Worm (Caenorhabditis elegans): ENCODE data around the gene F19H6.4.

F19H6.4 gene

DNA sequence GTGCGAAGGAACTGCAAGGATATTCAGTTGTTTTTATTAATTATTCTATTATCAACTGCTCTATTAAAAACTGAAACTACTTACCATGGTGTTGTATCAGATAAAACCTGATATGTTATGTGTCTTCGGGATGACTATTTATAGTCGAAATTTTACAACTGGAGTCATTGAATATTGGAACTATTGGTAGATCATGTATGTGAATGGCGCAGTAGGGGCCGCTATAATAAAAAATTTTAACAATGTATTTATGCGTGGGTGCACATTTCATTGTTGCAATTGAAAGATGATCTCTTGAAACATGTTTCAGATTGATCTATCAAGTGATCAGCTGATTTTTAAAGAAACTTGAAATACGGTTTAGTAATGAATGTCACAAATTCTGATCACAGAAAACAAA, 6.5 kb upstream of the F19H6.4 start, which contains the start of gene nspc-14:
Gene nspc-14 (minus strand): TSS at position 101 of the 400 bp plus-strand sequence.
- TF ChIP-seq unc-39 (tag; optimal IDR thresholded peaks at IDR 0.05) = no peak
- no peak for TF ChIP-seq pha-4 (tag; optimal IDR thresholded peaks at IDR 0.05)
- no peak for TF ChIP-seq ceh-39 (tag; optimal IDR thresholded peaks at IDR 0.05)
- no peak for TF ChIP-seq nhr-237 (tag; optimal IDR thresholded peaks at IDR 0.05)
- TF ChIP-seq ceh-83 (GFP tag; optimal IDR thresholded peaks at IDR 0.05) = no peak
- no peak for TF ChIP-seq nhr-12 (tag; optimal IDR thresholded peaks at IDR 0.05)
- TF ChIP-seq bed-3 (GFP tag; optimal IDR thresholded peaks at IDR 0.05) = no peak
- no peak for TF ChIP-seq mls-2 (tag; optimal IDR thresholded peaks at IDR 0.05)
- TF ChIP-seq ztf-11 (tag; optimal IDR thresholded peaks at IDR 0.05) = no peak
- TF ChIP-seq sptf-1 (tag; optimal IDR thresholded peaks at IDR 0.05) = no peak
- TF ChIP-seq nhr-76 (tag; optimal IDR thresholded peaks at IDR 0.05) = no peak
- TF ChIP-seq hlh-1 (tag; optimal IDR thresholded peaks at IDR 0.05) = no peak
- TF ChIP-seq lin-32 (GFP tag; optimal IDR thresholded peaks at IDR 0.05) = no peak

ce11 chrX:12360444-12360843, 5.0 kb upstream of the F19H6.4 start, which contains the start of the genes nspc-15 and F19H6.6:
nspc-15 (plus strand) TSS chrX:12360744.
F19H6.6 (plus strand) TSS chrX:12360827.
- TF ChIP-seq ceh-83 (GFP tag; optimal IDR thresholded peaks at IDR 0.05) (no peak), mep-1 (tag; optimal IDR thresholded peaks at IDR 0.05) (no peak), ceh-43 (GFP tag; optimal IDR thresholded peaks at IDR 0.05) (no peak), M03D4.4 (tag; optimal IDR thresholded peaks at IDR 0.05) (no peak), sem-2 (GFP tag; optimal IDR thresholded peaks at IDR 0.05) (no peak), ztf-11 (tag; optimal IDR thresholded peaks at IDR 0.05) (no peak), lsy-2 (tag; optimal IDR thresholded peaks at IDR 0.05) (no peak), nhr-28 (tag; optimal IDR thresholded peaks at IDR 0.05) (no peak)

- TF ChIP-seq lsy-2 (tag; optimal IDR thresholded peaks at IDR 0.05) = peak; percentile 81
- TF ChIP-seq unc-62 (GFP tag; optimal IDR thresholded peaks at IDR 0.05) = peak; percentile 61
- TF ChIP-seq nhr-28 (tag; optimal IDR thresholded peaks at IDR 0.05) = peak; percentile 21
- TF ChIP-seq elt-1 (tag; optimal IDR thresholded peaks at IDR 0.05; ENCODE audit: borderline replicate concordance, insufficient read depth) = no peak
- no peak for TF ChIP-seq lin-32 (GFP tag; optimal IDR thresholded peaks at IDR 0.05)
- TF ChIP-seq unc-120 (tag; optimal IDR thresholded peaks at IDR 0.05; ENCODE audit: poor library complexity, severe bottlenecking) = peak; percentile 7
- TF ChIP-seq ces-1 (GFP tag; optimal IDR thresholded peaks at IDR 0.05) = peak; percentile 62
- peak; percentile 36 for TF ChIP-seq ceh-39 (tag; optimal IDR thresholded peaks at IDR 0.05)
- peak; percentile 56 for TF ChIP-seq pha-4 (tag; optimal IDR thresholded peaks at IDR 0.05)
- peak; percentile 99 for TF ChIP-seq nhr-237 (tag; optimal IDR thresholded peaks at IDR 0.05)
- TF ChIP-seq mep-1 (tag; optimal IDR thresholded peaks at IDR 0.05) = peak; percentile 49
- peak; percentile 30 for TF ChIP-seq nhr-2 (tag; optimal IDR thresholded peaks at IDR 0.05)
- peak; percentile 8 for TF ChIP-seq hlh-1 (tag; optimal IDR thresholded peaks at IDR 0.05)
- peak; percentile 70 for TF ChIP-seq mab-5 (tag; optimal IDR thresholded peaks at IDR 0.05)
- no peak for TF ChIP-seq cnd-1 (tag; optimal IDR thresholded peaks at IDR 0.05)
- TF ChIP-seq unc-39 (tag; optimal IDR thresholded peaks at IDR 0.05) = no peak
- peak; percentile 63 for TF ChIP-seq drap-1 (GFP tag; optimal IDR thresholded peaks at IDR 0.05)
- no peak for TF ChIP-seq blmp-1 (tag; optimal IDR thresholded peaks at IDR 0.05)
- TF ChIP-seq bed-3 (GFP tag; optimal IDR thresholded peaks at IDR 0.05) = no peak
- no peak for TF ChIP-seq ztf-11 (tag; optimal IDR thresholded peaks at IDR 0.05)
- TF ChIP-seq elt-3 (tag; optimal IDR thresholded peaks at IDR 0.05) = peak; percentile 67
Observed at ce11 chrX:12362951-12363486, 2.5 kb upstream of the F19H6.4 start.

ce11 chrX:12364804-12365203, 684 bp upstream of the F19H6.4 start, which contains the start of gene F19H6.5:
F19H6.5 (minus strand) TSS chrX:12364904.
- TF ChIP-seq elt-3 (tag; optimal IDR thresholded peaks at IDR 0.05) = no peak
- no peak for TF ChIP-seq pha-4 (tag; optimal IDR thresholded peaks at IDR 0.05)

DNA sequence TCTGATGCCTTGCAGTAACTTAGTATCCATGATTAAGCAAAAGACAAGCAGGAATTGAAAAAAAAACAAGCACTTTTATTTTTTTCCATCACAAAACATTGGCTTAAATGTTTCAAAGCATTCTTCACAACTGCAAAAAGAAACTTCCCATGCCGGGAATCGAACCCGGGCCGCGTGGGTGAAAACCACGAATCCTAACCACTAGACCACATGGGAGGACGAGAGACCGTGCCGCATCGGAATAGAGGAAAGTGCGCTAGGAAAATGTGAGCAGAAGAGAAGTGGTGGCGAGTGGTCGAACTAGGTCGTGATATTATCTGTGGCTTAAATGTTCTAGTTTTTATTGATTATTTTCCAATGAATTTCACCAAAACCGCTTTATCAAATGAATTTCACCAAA, 2.0 kb downstream of the F19H6.4 start:
- TF ChIP-seq mab-5 (tag; optimal IDR thresholded peaks at IDR 0.05) = no peak
- no peak for TF ChIP-seq ceh-39 (tag; optimal IDR thresholded peaks at IDR 0.05)
- peak; percentile 2 for TF ChIP-seq ces-1 (GFP tag; optimal IDR thresholded peaks at IDR 0.05)
- peak; percentile 36 for TF ChIP-seq tbx-8 (GFP tag; optimal IDR thresholded peaks at IDR 0.05)
- TF ChIP-seq blmp-1 (tag; optimal IDR thresholded peaks at IDR 0.05) = no peak
- peak; percentile 59 for TF ChIP-seq bed-3 (GFP tag; optimal IDR thresholded peaks at IDR 0.05)
- no peak for TF ChIP-seq snpc-4 (tag; optimal IDR thresholded peaks at IDR 0.05)
- peak; percentile 26 for TF ChIP-seq hlh-1 (tag; optimal IDR thresholded peaks at IDR 0.05)
- no peak for TF ChIP-seq nhr-2 (tag; optimal IDR thresholded peaks at IDR 0.05)
- TF ChIP-seq ham-2 (GFP tag; optimal IDR thresholded peaks at IDR 0.05) = peak; percentile 51
- peak; percentile 84 for TF ChIP-seq ceh-83 (GFP tag; optimal IDR thresholded peaks at IDR 0.05)
- no peak for TF ChIP-seq lin-13 (tag; optimal IDR thresholded peaks at IDR 0.05)
- TF ChIP-seq nhr-28 (tag; optimal IDR thresholded peaks at IDR 0.05) = no peak
- peak; percentile 49 for TF ChIP-seq lin-32 (GFP tag; optimal IDR thresholded peaks at IDR 0.05)
- TF ChIP-seq flh-1 (GFP tag; optimal IDR thresholded peaks at IDR 0.05) = no peak
- TF ChIP-seq elt-1 (tag; optimal IDR thresholded peaks at IDR 0.05; ENCODE audit: borderline replicate concordance, insufficient read depth) = no peak
- peak; percentile 44 for TF ChIP-seq ceh-43 (GFP tag; optimal IDR thresholded peaks at IDR 0.05)
- TF ChIP-seq unc-120 (tag; optimal IDR thresholded peaks at IDR 0.05; ENCODE audit: poor library complexity, severe bottlenecking) = peak; percentile 41
- TF ChIP-seq pha-4 (tag; optimal IDR thresholded peaks at IDR 0.05) = no peak
- TF ChIP-seq cnd-1 (tag; optimal IDR thresholded peaks at IDR 0.05) = peak; percentile 74
- peak; percentile 74 for TF ChIP-seq M03D4.4 (tag; optimal IDR thresholded peaks at IDR 0.05)
- no peak for TF ChIP-seq ztf-11 (tag; optimal IDR thresholded peaks at IDR 0.05)
- peak; percentile 80 for TF ChIP-seq drap-1 (GFP tag; optimal IDR thresholded peaks at IDR 0.05)
- no peak for TF ChIP-seq elt-3 (tag; optimal IDR thresholded peaks at IDR 0.05)
- TF ChIP-seq mls-2 (tag; optimal IDR thresholded peaks at IDR 0.05) = peak; percentile 72
- peak; percentile 64 for TF ChIP-seq sem-2 (GFP tag; optimal IDR thresholded peaks at IDR 0.05)
- TF ChIP-seq zip-8 (tag; optimal IDR thresholded peaks at IDR 0.05) = no peak
- TF ChIP-seq nhr-237 (tag; optimal IDR thresholded peaks at IDR 0.05) = no peak
- no peak for TF ChIP-seq lsy-2 (tag; optimal IDR thresholded peaks at IDR 0.05)
- TF ChIP-seq nhr-12 (tag; optimal IDR thresholded peaks at IDR 0.05) = no peak
- peak; percentile 11 for TF ChIP-seq mep-1 (tag; optimal IDR thresholded peaks at IDR 0.05)
- TF ChIP-seq unc-62 (GFP tag; optimal IDR thresholded peaks at IDR 0.05) = no peak
- TF ChIP-seq nhr-76 (tag; optimal IDR thresholded peaks at IDR 0.05) = no peak
- no peak for TF ChIP-seq unc-39 (tag; optimal IDR thresholded peaks at IDR 0.05)

Measured in whole organism, mixed stage, embryonic.